Fruit fly (Drosophila melanogaster) whole organism, embryonic: Measurements from ENCODE around the gene Pgd.
A peak's percentile ranks its signal among the peaks of the same experiment; 100 is the strongest.

ENCODE experiments used
- ATbp ChIP-seq: fragments of 200-800 bp; sonication (Bioruptor generic); optimal IDR thresholded peaks from 2 replicates; lab custom pipeline; 2017; ENCODE audit warnings: missing biosample characterization, mild to moderate bottlenecking, missing genetic modification characterization, missing genetic modification reagents
- Awh ChIP-seq: fragments of 200-800 bp; sonication (Bioruptor generic); IDR thresholded peaks from 2 replicates; pipeline ENCODE4, ENCODE4 v1.3.6; 2022; ENCODE audit warnings: missing biosample characterization, missing genetic modification characterization
- Bteb2 ChIP-seq: fragments of 200-800 bp; sonication (Bioruptor generic); optimal IDR thresholded peaks from 2 replicates; lab custom pipeline; 2016; ENCODE audit warnings: missing biosample characterization, missing genetic modification characterization
- CG11504 ChIP-seq: fragments of 200-800 bp; sonication (Bioruptor generic); optimal IDR thresholded peaks from 3 replicates; lab custom pipeline; 2019; ENCODE audit warnings: missing biosample characterization, mild to moderate bottlenecking, missing genetic modification characterization, moderate library complexity
- CG13424 ChIP-seq: fragments of 200-800 bp; sonication (Bioruptor generic); optimal IDR thresholded peaks from 2 replicates; lab custom pipeline; 2019; ENCODE audit warnings: missing biosample characterization, mild to moderate bottlenecking, missing genetic modification characterization, moderate library complexity
- CG13775 ChIP-seq: fragments of 200-800 bp; sonication (Bioruptor generic); optimal IDR thresholded peaks from 3 replicates; lab custom pipeline; 2017; ENCODE audit warnings: missing biosample characterization, mild to moderate bottlenecking, missing genetic modification characterization
- CG15696 ChIP-seq: fragments of 200-800 bp; sonication (Bioruptor generic); optimal IDR thresholded peaks from 2 replicates; lab custom pipeline; 2019; ENCODE audit warnings: missing biosample characterization, mild to moderate bottlenecking, missing genetic modification characterization, moderate library complexity
- CG17361 ChIP-seq: fragments of 200-800 bp; sonication (Bioruptor generic); IDR thresholded peaks from 3 replicates; pipeline ENCODE4 v1.3.6; 2022; ENCODE audit warnings: missing biosample characterization, missing genetic modification characterization
- CG17385 ChIP-seq: fragments of 200-800 bp; sonication (Bioruptor generic); optimal IDR thresholded peaks from 3 replicates; lab custom pipeline; 2018; ENCODE audit warnings: missing biosample characterization, mild to moderate bottlenecking, missing genetic modification characterization
- CG30431 ChIP-seq: fragments of 200-800 bp; sonication (Bioruptor generic); optimal IDR thresholded peaks from 2 replicates; lab custom pipeline; 2017; ENCODE audit warnings: missing biosample characterization, missing genetic modification characterization
- CG3065 ChIP-seq: fragments of 200-800 bp; sonication (Bioruptor generic); optimal IDR thresholded peaks from 2 replicates; lab custom pipeline; 2016; ENCODE audit warnings: missing biosample characterization, missing genetic modification characterization
- CG31224 ChIP-seq: fragments of 200-800 bp; sonication (Bioruptor generic); IDR thresholded peaks from 2 replicates; pipeline ENCODE4 v1.3.6; 2022; ENCODE audit warnings: missing biosample characterization, missing genetic modification characterization
- CG31441 ChIP-seq: fragments of 200-800 bp; sonication (Bioruptor generic); IDR thresholded peaks from 2 replicates; pipeline ENCODE4 v1.3.6; 2022; ENCODE audit warnings: missing biosample characterization, missing genetic modification characterization
- CG34422 ChIP-seq: fragments of 200-800 bp; sonication (Bioruptor generic); IDR thresholded peaks from 3 replicates; pipeline ENCODE4 v1.3.6; 2022; ENCODE audit warnings: missing biosample characterization, missing genetic modification characterization
- CG6254 ChIP-seq: fragments of 200-800 bp; sonication (Bioruptor generic); optimal IDR thresholded peaks from 3 replicates; lab custom pipeline; 2017; ENCODE audit warnings: mild to moderate bottlenecking, missing biosample characterization, missing genetic modification reagents, missing genetic modification characterization
- D19B ChIP-seq: fragments of 200-800 bp; sonication (Bioruptor generic); optimal IDR thresholded peaks from 2 replicates; lab custom pipeline; 2017; ENCODE audit warnings: missing biosample characterization, mild to moderate bottlenecking, missing genetic modification characterization
- Dad ChIP-seq: fragments of 200-800 bp; sonication (Bioruptor generic); optimal IDR thresholded peaks from 3 replicates; lab custom pipeline; 2016; ENCODE audit warnings: missing biosample characterization, missing genetic modification characterization
- Drgx ChIP-seq: fragments of 200-800 bp; sonication (Bioruptor generic); IDR thresholded peaks from 2 replicates; pipeline ENCODE4 v1.3.6; 2022; ENCODE audit warnings: missing biosample characterization, missing genetic modification characterization
- Fer3 ChIP-seq: fragments of 200-800 bp; sonication (Bioruptor generic); optimal IDR thresholded peaks from 2 replicates; lab custom pipeline; 2018; ENCODE audit warnings: missing biosample characterization, mild to moderate bottlenecking, missing genetic modification characterization, moderate library complexity
- Gsc ChIP-seq: fragments of 200-800 bp; sonication (Bioruptor generic); IDR thresholded peaks from 2 replicates; pipeline ENCODE4 v1.3.6; 2022; ENCODE audit warnings: missing biosample characterization, missing genetic modification characterization
- H15 ChIP-seq: fragments of 200-800 bp; sonication (Bioruptor generic); IDR thresholded peaks from 3 replicates; pipeline ENCODE4 v1.3.6; 2022; ENCODE audit warnings: missing biosample characterization, missing genetic modification characterization
- HmgD ChIP-seq: fragments of 200-800 bp; sonication (Bioruptor generic); optimal IDR thresholded peaks from 3 replicates; lab custom pipeline; 2016; ENCODE audit warnings: missing biosample characterization, missing genetic modification characterization
- Hr51 ChIP-seq, 2 experiments: fragments of 200-800 bp; sonication (Bioruptor generic); optimal IDR thresholded peaks; 2 replicates in 1 of 2; 3 replicates in 1 of 2; lab custom pipeline; 2016 to 2018; ENCODE audit warnings: missing biosample characterization in 2 of 2, missing genetic modification characterization in 2 of 2, mild to moderate bottlenecking in 1 of 2, moderate library complexity in 1 of 2
- MESR4 ChIP-seq: fragments of 200-800 bp; sonication (Bioruptor generic); optimal IDR thresholded peaks from 2 replicates; lab custom pipeline; 2018; ENCODE audit warnings: missing biosample characterization, mild to moderate bottlenecking, missing genetic modification characterization, moderate library complexity
- Mad ChIP-seq: fragments of 200-800 bp; sonication (Bioruptor generic); optimal IDR thresholded peaks from 2 replicates; lab custom pipeline; 2016; ENCODE audit warnings: missing biosample characterization, missing genetic modification characterization
- NC2β ChIP-seq: fragments of 200-800 bp; sonication (Bioruptor generic); optimal IDR thresholded peaks from 2 replicates; lab custom pipeline; 2016; ENCODE audit warnings: missing biosample characterization, missing genetic modification characterization
- Nf-YC ChIP-seq: fragments of 200-800 bp; optimal IDR thresholded peaks from 3 replicates; lab custom pipeline; 2019; ENCODE audit warnings: missing biosample characterization, mild to moderate bottlenecking, missing genetic modification characterization, moderate library complexity
- Stat92E ChIP-seq, 3 experiments: fragments of >200 bp in 2 of 3; fragments of 200-800 bp in 1 of 3; sonication (Bioruptor generic) in 1 of 3; optimal IDR thresholded peaks; 2 replicates each; lab custom pipeline; 2017 to 2019; ENCODE audit warnings: missing biosample characterization in 3 of 3, missing genetic modification characterization in 3 of 3, mild to moderate bottlenecking in 1 of 3, moderate library complexity in 1 of 3
- Xbp1 ChIP-seq: fragments of 200-800 bp; sonication (Bioruptor generic); optimal IDR thresholded peaks from 3 replicates; lab custom pipeline; 2016; ENCODE audit warnings: missing biosample characterization, mild to moderate bottlenecking, missing genetic modification characterization
- Xrp1 ChIP-seq: fragments of 200-800 bp; sonication (Bioruptor generic); IDR thresholded peaks from 2 replicates; pipeline ENCODE4 v1.3.6; 2022; ENCODE audit warnings: missing biosample characterization, missing genetic modification characterization
- cad ChIP-seq: fragments of >200 bp; optimal IDR thresholded peaks from 2 replicates; lab custom pipeline; 2017; ENCODE audit warnings: missing biosample characterization, missing genetic modification characterization
- caup ChIP-seq: fragments of 200-800 bp; sonication (Bioruptor generic); optimal IDR thresholded peaks from 3 replicates; lab custom pipeline; 2017; ENCODE audit warnings: missing biosample characterization, mild to moderate bottlenecking, missing genetic modification characterization, moderate library complexity; ENCODE audit not compliant: severe bottlenecking
- dan ChIP-seq: fragments of 200-800 bp; sonication (Bioruptor generic); IDR thresholded peaks from 2 replicates; pipeline ENCODE4 v1.3.6; 2022; ENCODE audit warnings: missing biosample characterization, missing genetic modification characterization
- eve ChIP-seq, 2 experiments: fragments of >200 bp; optimal IDR thresholded peaks; 2 replicates each; lab custom pipeline; 2017; ENCODE audit warnings: missing biosample characterization in 2 of 2, missing genetic modification characterization in 2 of 2
- fd102C ChIP-seq: fragments of 200-800 bp; sonication (Bioruptor generic); optimal IDR thresholded peaks from 2 replicates; lab custom pipeline; 2018; ENCODE audit warnings: missing biosample characterization, mild to moderate bottlenecking, missing genetic modification characterization, moderate library complexity
- fd64A ChIP-seq: fragments of 200-800 bp; sonication (Bioruptor generic); optimal IDR thresholded peaks from 3 replicates; lab custom pipeline; 2018; ENCODE audit warnings: missing biosample characterization, mild to moderate bottlenecking, missing genetic modification characterization
- klu ChIP-seq: fragments of 200-800 bp; sonication (Bioruptor generic); IDR thresholded peaks from 2 replicates; pipeline ENCODE4 v1.3.6; 2022; ENCODE audit warnings: missing biosample characterization, missing genetic modification characterization
- lmd ChIP-seq: fragments of 200-800 bp; sonication (Bioruptor generic); IDR thresholded peaks from 2 replicates; pipeline ENCODE4 v1.3.6; 2022; ENCODE audit warnings: missing biosample characterization, missing genetic modification characterization
- lov ChIP-seq, 2 experiments: fragments of 200-800 bp in 1 of 2; fragments of >200 bp in 1 of 2; sonication (Bioruptor generic) in 1 of 2; IDR thresholded peaks in 1 of 2; optimal IDR thresholded peaks in 1 of 2; 2 replicates in 1 of 2; 3 replicates in 1 of 2; pipeline versions ENCODE4 v1.3.6 to Lab custom; 2017 to 2022; ENCODE audit warnings: missing biosample characterization in 1 of 2, missing genetic modification characterization in 1 of 2
- pnt ChIP-seq: fragments of 200-800 bp; sonication (Bioruptor generic); optimal IDR thresholded peaks from 3 replicates; lab custom pipeline; 2016; ENCODE audit warnings: missing biosample characterization, missing genetic modification characterization
- psq ChIP-seq: fragments of 200-800 bp; sonication (Bioruptor generic); optimal IDR thresholded peaks from 2 replicates; lab custom pipeline; 2017; ENCODE audit warnings: missing biosample characterization, missing genetic modification characterization
- sisA ChIP-seq: fragments of 200-800 bp; sonication (Bioruptor generic); IDR thresholded peaks from 2 replicates; pipeline ENCODE4 v1.3.6; 2022; ENCODE audit warnings: missing biosample characterization, missing genetic modification characterization
- twi ChIP-seq: fragments of 200-800 bp; optimal IDR thresholded peaks from 2 replicates; lab custom pipeline; 2019; ENCODE audit warnings: missing biosample characterization, mild to moderate bottlenecking, missing genetic modification characterization, moderate library complexity
- unpg ChIP-seq: fragments of 200-800 bp; sonication (Bioruptor generic); optimal IDR thresholded peaks from 3 replicates; lab custom pipeline; 2018; ENCODE audit warnings: missing biosample characterization, mild to moderate bottlenecking, missing genetic modification characterization, moderate library complexity
- vnd ChIP-seq: fragments of 200-800 bp; sonication (Bioruptor generic); IDR thresholded peaks from 3 replicates; pipeline ENCODE4 v1.3.6; 2022; ENCODE audit warnings: missing biosample characterization, missing genetic modification characterization; ENCODE audit not compliant: partially characterized antibody
- wdn ChIP-seq: fragments of 200-800 bp; sonication (Bioruptor generic); IDR thresholded peaks from 2 replicates; pipeline ENCODE4 v1.3.6; 2022; ENCODE audit warnings: missing biosample characterization, missing genetic modification characterization

Pgd gene

DNA sequence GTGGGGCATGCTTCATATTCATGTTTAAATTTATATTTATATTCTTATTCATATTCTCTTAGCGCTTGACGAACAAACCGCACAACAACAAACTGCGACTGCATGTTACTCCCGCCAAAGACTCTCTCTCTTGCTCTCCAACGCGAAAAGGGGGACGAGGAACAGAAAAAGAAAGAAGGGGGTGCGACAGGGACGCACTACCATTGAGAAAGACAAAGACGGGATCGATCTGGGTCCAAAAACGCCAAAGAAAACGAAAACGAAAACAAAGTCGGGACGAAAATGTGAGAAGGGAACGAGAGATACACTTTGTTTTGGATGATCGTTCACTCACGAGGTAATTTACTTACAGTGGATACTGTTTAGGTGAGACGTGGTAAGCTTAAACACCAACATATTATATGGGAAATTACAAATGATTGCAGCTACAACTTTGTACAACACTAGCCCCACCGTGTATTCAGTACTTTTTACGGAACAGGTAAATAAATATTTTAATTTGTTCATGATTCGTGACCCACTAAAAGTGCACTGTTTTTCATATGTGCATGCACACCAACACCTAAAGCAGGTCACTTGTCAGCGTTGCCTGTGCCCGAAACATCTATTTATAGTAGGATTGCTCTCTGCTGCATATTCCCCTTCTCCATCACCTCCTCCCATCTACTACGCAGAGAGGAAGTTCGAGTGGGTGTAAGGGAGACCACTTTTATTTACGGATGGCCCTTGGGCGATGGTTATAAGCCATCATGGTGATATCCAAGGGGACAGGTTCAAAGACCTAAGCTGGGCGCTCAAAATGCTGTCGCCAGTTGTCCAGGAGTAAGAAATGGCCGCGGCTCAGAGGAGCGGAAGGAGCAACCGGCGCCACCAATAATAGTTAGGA lies 23.0 kb upstream of the Pgd start (continued):
- peak; percentile 10 for TF ChIP-seq CG17385 (GFP tag; lab: Kevin White, UChicago)
- 0 out of 2 replicates have a peak, but pooled peaks have one; percentile 13 for TF ChIP-seq Gsc (GFP tag; lab: Robert Waterston, UW)
- no peak for TF ChIP-seq Mad (GFP tag; lab: Kevin White, UChicago)
- peak; percentile 63; the same call in 2 of the 3 replicates for TF ChIP-seq CG17361
- peak; percentile 47; the same call in 1 of the 2 replicates for TF ChIP-seq lmd
- TF ChIP-seq unpg (GFP tag; lab: Kevin White, UChicago) = peak; percentile 49
- no peak for TF ChIP-seq fd64A (GFP tag; lab: Kevin White, UChicago)
- no peak for TF ChIP-seq HmgD
- TF ChIP-seq twi = no peak
- no peak for TF ChIP-seq H15
- peak; percentile 27 for TF ChIP-seq CG15696 (tag; lab: Kevin White, UChicago)
- no peak for TF ChIP-seq MESR4 (GFP tag; lab: Kevin White, UChicago)
- TF ChIP-seq Fer3 (tag; lab: Kevin White, UChicago) = no peak
- TF ChIP-seq D19B (GFP tag; lab: Kevin White, UChicago) = no peak
- TF ChIP-seq dan (GFP tag; lab: Robert Waterston, UW) = no peak
- no peak for TF ChIP-seq CG13775 (GFP tag; lab: Kevin White, UChicago)
- TF ChIP-seq Nf-YC (tag; lab: Kevin White, UChicago) = no peak
- TF ChIP-seq vnd (GFP tag; lab: Robert Waterston, UW) = no peak
- TF ChIP-seq CG31224 (GFP tag; lab: Robert Waterston, UW) = no peak
- peak; percentile 18 for TF ChIP-seq Xbp1 (GFP tag; lab: Kevin White, UChicago)
- TF ChIP-seq CG30431 (GFP tag; lab: Kevin White, UChicago) = peak; percentile 12
- no peak for TF ChIP-seq Dad
- peak; percentile 39 for TF ChIP-seq CG13424 (tag; lab: Kevin White, UChicago)
- TF ChIP-seq klu (GFP tag; lab: Robert Waterston, UW) = no peak
- no peak for TF ChIP-seq lov (optimal IDR thresholded peaks at IDR 0.05; lab: Kevin White, UChicago)
- 0 out of 3 replicates have a peak, but pooled peaks have one; percentile 11 for TF ChIP-seq lov (GFP tag; IDR thresholded peaks at IDR 0.05; lab: Robert Waterston, UW)
- TF ChIP-seq CG11504 (tag; lab: Kevin White, UChicago) = no peak
- TF ChIP-seq Drgx (GFP tag; lab: Robert Waterston, UW) = peak; percentile 67
- peak; percentile 32; the same call in 1 of the 2 replicates for TF ChIP-seq Xrp1 (GFP tag; lab: Robert Waterston, UW)
- peak; percentile 37 for TF ChIP-seq psq (GFP tag; lab: Kevin White, UChicago)
- peak; percentile 50 for TF ChIP-seq CG31441 (GFP tag; lab: Robert Waterston, UW)
- TF ChIP-seq ATbp (GFP tag; lab: Kevin White, UChicago) = peak; percentile 28
- TF ChIP-seq Bteb2 = no peak
- TF ChIP-seq NC2β (GFP tag; lab: Kevin White, UChicago) = no peak
- TF ChIP-seq eve (GFP tag; optimal IDR thresholded peaks at IDR 0.05; lab: Kevin White, UChicago) = no peak
- no peak for TF ChIP-seq CG3065 (GFP tag; lab: Kevin White, UChicago)

DNA sequence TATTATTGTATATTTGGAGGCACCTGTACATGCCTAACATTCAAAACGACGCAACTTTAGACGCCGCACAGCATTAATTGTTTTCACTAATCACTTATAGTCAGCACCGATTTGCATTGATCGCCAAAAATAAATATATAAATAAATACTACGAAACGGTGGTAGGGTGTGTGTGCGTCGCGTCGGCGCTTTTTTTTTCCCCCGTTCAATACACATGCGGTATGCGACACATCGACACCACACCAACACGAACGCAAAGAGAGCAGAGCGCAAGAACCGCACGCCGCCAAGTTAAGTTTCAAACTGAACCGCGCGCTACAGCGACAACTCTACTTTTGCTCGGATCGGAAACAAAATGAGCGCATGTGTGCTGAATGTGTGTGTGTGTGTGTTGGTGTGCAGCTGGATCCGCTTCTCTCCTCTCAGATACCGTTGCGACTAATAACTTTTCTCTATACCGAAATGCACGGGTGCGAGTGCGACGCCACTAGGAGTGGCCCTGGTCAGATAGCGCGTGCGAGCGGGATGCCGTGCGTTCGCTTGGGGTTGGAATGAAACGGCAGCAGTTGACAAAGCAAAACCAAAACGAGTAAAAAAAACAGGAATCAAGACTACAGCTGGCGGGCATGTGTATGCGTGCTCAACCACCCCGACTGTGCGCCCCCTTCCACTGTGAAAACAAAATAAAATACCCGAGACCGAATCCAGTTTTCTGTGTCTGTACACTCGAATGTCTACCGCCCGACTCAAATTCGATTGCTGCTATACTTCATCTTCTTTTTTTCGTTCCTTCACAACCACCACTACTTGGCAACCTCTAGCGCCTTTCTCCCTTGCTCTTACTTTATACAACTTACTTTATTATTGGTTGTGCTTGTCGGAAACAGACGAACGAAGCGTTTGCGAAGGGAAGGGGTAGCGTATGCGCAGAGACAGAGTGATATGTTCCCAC lies 21.6 kb upstream of the Pgd start, which contains the start of gene ph-d:
TSS of gene ph-d (minus strand) at position 274 of the 952 bp plus-strand sequence.
- TF ChIP-seq Stat92E (GFP tag; optimal IDR thresholded peaks at IDR 0.05; lab: Kevin White, UChicago) (peak in 1 of 3 experiments; percentile 62), fd102C (no peak), CG34422 (0 out of 3 replicates have a peak, but pooled peaks have one; percentile 25), Dad (no peak), Hr51 (GFP tag; optimal IDR thresholded peaks at IDR 0.05; lab: Kevin White, UChicago) (peak; percentile 43 to 53), sisA (GFP tag; lab: Robert Waterston, UW) (peak; percentile 48), Awh (no peak), Fer3 (tag; lab: Kevin White, UChicago) (peak; percentile 31), wdn (GFP tag; lab: Robert Waterston, UW) (0 out of 2 replicates have a peak, but pooled peaks have one; percentile 5), cad (GFP tag; lab: Kevin White, UChicago) (no peak), CG6254 (GFP tag; lab: Kevin White, UChicago) (no peak), caup (GFP tag; lab: Kevin White, UChicago) (peak; percentile 42), pnt (GFP tag; lab: Kevin White, UChicago) (no peak)
